Worm (Caenorhabditis elegans): ENCODE data around the gene C55C3.3.

C55C3.3 gene

ce11 chrIV:5657126-5657666 is 27.9 kb upstream of the C55C3.3 start (continued):
- TF ChIP-seq dpl-1 (GFP tag; optimal IDR thresholded peaks at IDR 0.05), result peak; percentile 18
- TF ChIP-seq madf-10 (tag; optimal IDR thresholded peaks at IDR 0.05), result peak; percentile 51
- peak; percentile 59 for TF ChIP-seq die-1 (tag; optimal IDR thresholded peaks at IDR 0.05)
- peak; percentile 90 for TF ChIP-seq hmg-1.2 (GFP tag; IDR thresholded peaks at IDR 0.05)
- peak; percentile 80; the same call in 1 of the 2 replicates for TF ChIP-seq zfh-2 (GFP tag; conservative IDR thresholded peaks at IDR 0.05)

- no peak for TF ChIP-seq pbrm-1 (GFP tag; IDR thresholded peaks at IDR 0.05)
Observed at ce11 chrIV:5658225-5658624, 26.9 kb upstream of the C55C3.3 start.

ce11 chrIV:5658897-5659296 is 26.2 kb upstream of the C55C3.3 start:
- TF ChIP-seq F49E8.2 (tag; optimal IDR thresholded peaks at IDR 0.05; ENCODE audit: insufficient read depth) (no peak), lsy-27 (tag; optimal IDR thresholded peaks at IDR 0.05; ENCODE audit: borderline replicate concordance, insufficient read depth) (no peak), nfyb-1 (GFP tag; IDR thresholded peaks at IDR 0.05) (no peak), lir-1 (GFP tag; conservative IDR thresholded peaks at IDR 0.05) (no peak), ceh-91 (GFP tag; IDR thresholded peaks at IDR 0.05) (no peak), nhr-80 (tag; optimal IDR thresholded peaks at IDR 0.05) (peak; percentile 62), madf-6 (GFP tag; IDR thresholded peaks at IDR 0.05) (no peak), zfh-2 (GFP tag; conservative IDR thresholded peaks at IDR 0.05) (no peak), atf-7 (tag; optimal IDR thresholded peaks at IDR 0.05) (peak; percentile 54), snpc-1.3 (tag; optimal IDR thresholded peaks at IDR 0.05; ENCODE audit: insufficient read depth) (no peak), F10E7.11 (tag; optimal IDR thresholded peaks at IDR 0.05) (no peak), lin-54 (GFP tag; optimal IDR thresholded peaks at IDR 0.05) (no peak), B0336.3 (GFP tag; IDR thresholded peaks at IDR 0.05) (0 out of 2 replicates have a peak, but pooled peaks have one; percentile 17), let-607 (tag; optimal IDR thresholded peaks at IDR 0.05) (no peak)

DNA sequence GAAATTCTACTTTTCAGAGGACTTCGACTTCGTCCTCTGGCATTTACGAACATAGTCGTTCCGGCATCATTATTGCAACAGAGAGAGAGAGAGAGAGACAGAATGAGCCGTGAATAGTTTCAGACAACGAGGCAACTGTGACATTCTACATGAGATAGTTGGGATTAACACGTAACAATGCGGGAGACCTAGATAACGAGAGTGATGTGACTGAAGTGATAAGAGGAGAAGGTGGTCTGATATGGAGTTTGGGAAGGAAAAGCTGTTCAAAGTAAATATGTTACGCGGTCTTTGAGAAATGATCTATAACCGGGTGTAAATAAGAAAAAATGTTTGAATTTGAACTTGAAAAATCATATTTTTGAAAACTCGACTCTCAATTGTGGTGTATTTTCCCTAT is 25.6 kb upstream of the C55C3.3 start:
- TF ChIP-seq cebp-1 (GFP tag; IDR thresholded peaks at IDR 0.05) (0 out of 2 replicates have a peak, but pooled peaks have one; percentile 31), cebp-1 (tag; optimal IDR thresholded peaks at IDR 0.05) (peak; percentile 27), hmg-1.2 (GFP tag; IDR thresholded peaks at IDR 0.05) (peak; percentile 40; the same call in 1 of the 2 replicates), C06A6.2 (GFP tag; conservative IDR thresholded peaks at IDR 0.05) (no peak), F49E8.2 (tag; optimal IDR thresholded peaks at IDR 0.05; ENCODE audit: insufficient read depth) (no peak), nfyb-1 (GFP tag; IDR thresholded peaks at IDR 0.05) (peak; percentile 43; the same call in 1 of the 2 replicates), Y67H2A.10 (GFP tag; conservative IDR thresholded peaks at IDR 0.05) (no peak), snpc-1.1 (tag; optimal IDR thresholded peaks at IDR 0.05; ENCODE audit: insufficient read depth) (no peak), nhr-80 (tag; optimal IDR thresholded peaks at IDR 0.05) (peak; percentile 48), ekl-4 (GFP tag; IDR thresholded peaks at IDR 0.05) (0 out of 2 replicates have a peak, but pooled peaks have one; percentile 22), bed-1 (GFP tag; IDR thresholded peaks at IDR 0.05) (no peak)

DNA sequence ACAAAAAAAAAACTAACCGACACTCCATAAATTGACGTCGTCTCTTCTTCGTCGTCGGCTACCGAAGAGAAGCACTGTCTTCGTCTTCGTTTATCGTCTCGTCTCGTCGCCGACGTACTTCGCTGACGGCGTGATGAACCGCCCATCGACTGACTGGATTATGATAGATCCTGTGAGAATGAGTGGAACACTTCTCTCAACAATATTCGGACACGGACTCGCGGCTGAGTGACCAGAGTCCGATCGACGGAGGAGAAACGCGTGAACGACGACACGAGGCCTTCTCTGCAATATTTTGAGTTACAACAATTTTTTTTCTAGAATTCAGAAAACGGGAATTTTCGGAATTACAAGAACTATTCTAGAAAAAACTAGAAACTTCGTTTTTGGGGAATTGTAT is 24.8 kb upstream of the C55C3.3 start, which contains the start of gene skn-1:
Gene skn-1, minus strand, starts transcription at position 146 of the 400 bp plus-strand sequence.
- TF ChIP-seq nfyb-1 (GFP tag; IDR thresholded peaks at IDR 0.05) (peak; percentile 76; the same call in 1 of the 2 replicates), unc-62 (GFP tag; optimal IDR thresholded peaks at IDR 0.05) (no peak), zfh-2 (GFP tag; conservative IDR thresholded peaks at IDR 0.05) (0 out of 2 replicates have a peak, but pooled peaks have one; percentile 12), egl-18 (GFP tag; IDR thresholded peaks at IDR 0.05) (no peak), tlf-1 (GFP tag; optimal IDR thresholded peaks at IDR 0.05) (no peak), F52B5.7 (tag; optimal IDR thresholded peaks at IDR 0.05) (no peak), lin-54 (GFP tag; optimal IDR thresholded peaks at IDR 0.05) (peak; percentile 13), sdz-38 (tag; optimal IDR thresholded peaks at IDR 0.05) (no peak), madf-3 (GFP tag; IDR thresholded peaks at IDR 0.05) (0 out of 2 replicates have a peak, but pooled peaks have one; percentile 32), let-526 (GFP tag; IDR thresholded peaks at IDR 0.05) (0 out of 2 replicates have a peak, but pooled peaks have one; percentile 21), nfya-2 (GFP tag; IDR thresholded peaks at IDR 0.05) (no peak), cebp-1 (GFP tag; IDR thresholded peaks at IDR 0.05) (0 out of 2 replicates have a peak, but pooled peaks have one; percentile 20), cebp-1 (tag; optimal IDR thresholded peaks at IDR 0.05) (peak; percentile 13), nhr-27 (tag; optimal IDR thresholded peaks at IDR 0.05) (no peak), lag-1 (GFP tag; IDR thresholded peaks at IDR 0.05) (no peak), ceh-100 (GFP tag; IDR thresholded peaks at IDR 0.05) (no peak), repo-1 (tag; optimal IDR thresholded peaks at IDR 0.05) (peak; percentile 52), madf-8 (GFP tag; conservative IDR thresholded peaks at IDR 0.05) (no peak), hlh-26 (GFP tag; conservative IDR thresholded peaks at IDR 0.05) (no peak)

Measured in whole organism, young adult.